Worm (Caenorhabditis elegans) whole organism, L4 larva: ENCODE data around the gene srx-24.
"Not testable (repeated sequence)": the region's sequence is repeated elsewhere in the genome, so short reads cannot be mapped to it uniquely, and the experiment has no call there.

Source experiments
- daf-8 ChIP-seq: fragments of 200-800 bp; sonication (Bioruptor generic); IDR thresholded peaks from 2 replicates; pipeline ENCODE4 v1.3.6; 2022; ENCODE audit warnings: missing genetic modification characterization, missing compliant biosample characterization
- fkh-10 ChIP-seq: fragments of 150-350 bp; optimal IDR thresholded peaks from 2 replicates; lab custom pipeline; 2014; ENCODE audit warnings: missing biosample characterization, missing genetic modification reagents, missing genetic modification characterization
- lin-13 ChIP-seq: fragments of 150-350 bp; optimal IDR thresholded peaks from 2 replicates; lab custom pipeline; 2014; ENCODE audit warnings: missing biosample characterization, missing genetic modification reagents, missing genetic modification characterization
- lin-15B ChIP-seq: fragments of 150-350 bp; sonication (generic microtip); optimal IDR thresholded peaks from 3 replicates; lab custom pipeline; 2014; ENCODE audit warnings: missing biosample characterization, missing genetic modification characterization
- spr-1 ChIP-seq: sonication (generic microtip); optimal IDR thresholded peaks from 2 replicates; lab custom pipeline; 2016; ENCODE audit warnings: mild to moderate bottlenecking, missing genetic modification characterization, missing compliant biosample characterization
- spr-3 ChIP-seq: fragments of 200-800 bp; sonication (Bioruptor generic); optimal IDR thresholded peaks from 2 replicates; lab custom pipeline; 2018; ENCODE audit warnings: mild to moderate bottlenecking, missing genetic modification characterization, missing compliant biosample characterization

DNA sequence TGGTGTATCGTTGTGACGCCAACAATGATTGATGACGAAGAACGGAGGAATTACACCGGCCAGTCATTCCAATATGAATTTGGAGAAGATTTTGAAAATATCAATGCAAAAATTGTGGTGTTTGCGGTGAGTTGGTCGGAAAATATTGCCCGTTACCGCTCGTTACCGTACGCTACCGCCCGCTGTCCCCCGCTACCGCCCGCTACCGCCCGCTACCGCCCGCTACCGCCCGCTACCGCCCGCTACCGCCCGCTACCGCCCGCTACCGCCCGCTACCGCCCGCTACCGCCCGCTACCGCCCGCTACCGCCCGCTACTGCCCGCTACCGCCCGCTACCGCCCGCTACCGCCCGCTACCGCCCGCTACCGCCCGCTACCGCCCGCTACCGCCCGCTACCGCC lies 27.5 kb upstream of the srx-24 start:
- TF ChIP-seq daf-8 (GFP tag; lab: Robert Waterston, UW); lin-15B (tag; lab: Kevin White, UChicago); spr-3 (GFP tag; lab: Kevin White, UChicago); spr-1 (tag; lab: Kevin White, UChicago); lin-13 (GFP tag; lab: Kevin White, UChicago); fkh-10 (GFP tag; lab: Kevin White, UChicago): not testable (repeated sequence)
